Fruit fly (Drosophila melanogaster) whole organism, prepupa: ENCODE measurements around the gene CG6678.

Experiments
- Blimp-1 ChIP-seq: fragments of 200-800 bp; sonication (Bioruptor generic); optimal IDR thresholded peaks from 3 replicates; lab custom pipeline; 2017; ENCODE audit warnings: missing biosample characterization, missing genetic modification characterization, mild to moderate bottlenecking, moderate library complexity, missing genetic modification reagents
- CG10631 ChIP-seq: fragments of 200-800 bp; sonication (Bioruptor generic); optimal IDR thresholded peaks from 2 replicates; lab custom pipeline; 2016; ENCODE audit warnings: missing biosample characterization, missing genetic modification characterization
- CG10669 ChIP-seq: fragments of 200-800 bp; sonication (Bioruptor generic); optimal IDR thresholded peaks from 3 replicates; lab custom pipeline; 2018; ENCODE audit warnings: missing biosample characterization, mild to moderate bottlenecking, missing genetic modification characterization, moderate library complexity
- CG11294 ChIP-seq: fragments of 200-800 bp; sonication (Bioruptor generic); IDR thresholded peaks from 2 replicates; pipeline ENCODE4 v1.3.6; 2022; ENCODE audit warnings: missing biosample characterization, missing genetic modification characterization
- CG15336 ChIP-seq: fragments of 200-800 bp; sonication (Bioruptor generic); IDR thresholded peaks from 2 replicates; pipeline ENCODE4 v1.3.6; 2022; ENCODE audit warnings: missing biosample characterization, missing genetic modification characterization
- CG16779 ChIP-seq: fragments of 200-800 bp; sonication (Bioruptor generic); optimal IDR thresholded peaks from 3 replicates; lab custom pipeline; 2017; ENCODE audit warnings: missing biosample characterization, mild to moderate bottlenecking, missing genetic modification characterization
- CG3032 ChIP-seq: fragments of 200-800 bp; optimal IDR thresholded peaks from 2 replicates; lab custom pipeline; 2019; ENCODE audit warnings: missing biosample characterization, mild to moderate bottlenecking, missing genetic modification characterization, moderate library complexity
- CG31627 ChIP-seq: fragments of 200-800 bp; sonication (Bioruptor generic); optimal IDR thresholded peaks from 3 replicates; lab custom pipeline; 2016; ENCODE audit warnings: missing biosample characterization, missing genetic modification characterization
- CG32006 ChIP-seq: fragments of 200-800 bp; sonication (Bioruptor generic); optimal IDR thresholded peaks from 3 replicates; lab custom pipeline; 2017; ENCODE audit warnings: missing biosample characterization, mild to moderate bottlenecking, missing genetic modification characterization
- CG34406 ChIP-seq: fragments of 200-800 bp; sonication (Bioruptor generic); optimal IDR thresholded peaks from 3 replicates; lab custom pipeline; 2016; ENCODE audit warnings: missing biosample characterization, missing genetic modification characterization
- CG3919 ChIP-seq: fragments of 200-800 bp; sonication (Bioruptor generic); optimal IDR thresholded peaks from 3 replicates; lab custom pipeline; 2016; ENCODE audit warnings: missing biosample characterization, missing genetic modification characterization
- CG4318 ChIP-seq: fragments of 200-800 bp; sonication (Bioruptor generic); optimal IDR thresholded peaks from 3 replicates; lab custom pipeline; 2017; ENCODE audit warnings: missing biosample characterization, mild to moderate bottlenecking, missing genetic modification characterization
- CG6163 ChIP-seq: fragments of 200-800 bp; sonication (Bioruptor generic); IDR thresholded peaks from 3 replicates; pipeline ENCODE4 v1.3.6; 2022; ENCODE audit warnings: missing biosample characterization, missing genetic modification characterization
- CG6276 ChIP-seq: fragments of 200-800 bp; sonication (Bioruptor generic); optimal IDR thresholded peaks from 2 replicates; lab custom pipeline; 2017; ENCODE audit warnings: missing biosample characterization, mild to moderate bottlenecking, missing genetic modification characterization
- CG6792 ChIP-seq: fragments of 200-800 bp; sonication (Bioruptor generic); optimal IDR thresholded peaks from 3 replicates; lab custom pipeline; 2016; ENCODE audit warnings: missing biosample characterization, missing genetic modification characterization
- CG6808 ChIP-seq: fragments of 200-800 bp; sonication (Bioruptor generic); optimal IDR thresholded peaks from 3 replicates; lab custom pipeline; 2017; ENCODE audit warnings: missing biosample characterization, missing genetic modification characterization, mild to moderate bottlenecking, moderate library complexity, missing genetic modification reagents
- CG7368 ChIP-seq: fragments of 200-800 bp; sonication (Bioruptor generic); optimal IDR thresholded peaks from 3 replicates; lab custom pipeline; 2016; ENCODE audit warnings: missing biosample characterization, missing genetic modification characterization
- CG8319 ChIP-seq: fragments of 200-800 bp; sonication (Bioruptor generic); optimal IDR thresholded peaks from 3 replicates; lab custom pipeline; 2016; ENCODE audit warnings: missing biosample characterization, missing genetic modification characterization
- CG8632 ChIP-seq: fragments of 200-800 bp; sonication (Bioruptor generic); optimal IDR thresholded peaks from 3 replicates; lab custom pipeline; 2016; ENCODE audit warnings: missing biosample characterization, missing genetic modification characterization
- CG9139 ChIP-seq: fragments of 200-800 bp; sonication (Bioruptor generic); optimal IDR thresholded peaks from 3 replicates; lab custom pipeline; 2017; ENCODE audit warnings: missing biosample characterization, mild to moderate bottlenecking, missing genetic modification characterization
- Eip78C ChIP-seq: fragments of 200-800 bp; sonication (Bioruptor generic); peaks from one replicate; lab custom pipeline; 2016; ENCODE audit warnings: missing biosample characterization, missing genetic modification characterization
- Eip93F ChIP-seq: fragments of 200-800 bp; sonication (Bioruptor generic); optimal IDR thresholded peaks from 2 replicates; lab custom pipeline; 2016; ENCODE audit warnings: missing biosample characterization, mild to moderate bottlenecking, missing genetic modification characterization
- Ets21C ChIP-seq: fragments of 200-800 bp; sonication (Bioruptor generic); optimal IDR thresholded peaks from 3 replicates; lab custom pipeline; 2016; ENCODE audit warnings: missing biosample characterization, missing genetic modification characterization
- Gug ChIP-seq: fragments of 200-800 bp; sonication (Bioruptor generic); IDR thresholded peaks from 2 replicates; pipeline ENCODE4 v1.3.6; 2022; ENCODE audit warnings: missing biosample characterization, missing genetic modification characterization
- Hr38 ChIP-seq: sonication (Bioruptor generic); optimal IDR thresholded peaks from 2 replicates; lab custom pipeline; 2016; ENCODE audit warnings: missing biosample characterization, missing genetic modification characterization
- Hr39 ChIP-seq: fragments of 200-800 bp; sonication (Bioruptor generic); optimal IDR thresholded peaks from 2 replicates; lab custom pipeline; 2016; ENCODE audit warnings: missing biosample characterization, missing genetic modification characterization
- Hr4 ChIP-seq: fragments of 200-800 bp; sonication (Bioruptor generic); optimal IDR thresholded peaks from 3 replicates; lab custom pipeline; 2016; ENCODE audit warnings: missing biosample characterization, missing genetic modification characterization
- Lpt ChIP-seq: fragments of 200-800 bp; sonication (Bioruptor generic); optimal IDR thresholded peaks from 3 replicates; lab custom pipeline; 2016; ENCODE audit warnings: missing biosample characterization, missing genetic modification characterization
- Met ChIP-seq: fragments of 200-800 bp; sonication (Bioruptor generic); optimal IDR thresholded peaks from 3 replicates; lab custom pipeline; 2016; ENCODE audit warnings: missing biosample characterization, missing genetic modification characterization
- Smox ChIP-seq: fragments of 200-800 bp; sonication (Bioruptor generic); optimal IDR thresholded peaks from 3 replicates; lab custom pipeline; 2016; ENCODE audit warnings: missing biosample characterization, missing genetic modification characterization
- Sox102F ChIP-seq: fragments of 200-800 bp; sonication (Bioruptor generic); optimal IDR thresholded peaks from 2 replicates; lab custom pipeline; 2016; ENCODE audit warnings: missing biosample characterization, mild to moderate bottlenecking, missing genetic modification characterization
- Sox14 ChIP-seq: fragments of 200-800 bp; sonication (Bioruptor generic); optimal IDR thresholded peaks from 3 replicates; lab custom pipeline; 2016; ENCODE audit warnings: missing biosample characterization, missing genetic modification characterization
- Sox15 ChIP-seq: fragments of 200-800 bp; sonication (Bioruptor generic); optimal IDR thresholded peaks from 3 replicates; lab custom pipeline; 2016; ENCODE audit warnings: missing biosample characterization, missing genetic modification characterization
- achi ChIP-seq: fragments of 200-800 bp; sonication (Bioruptor generic); optimal IDR thresholded peaks from 3 replicates; lab custom pipeline; 2016; ENCODE audit warnings: missing biosample characterization, missing genetic modification characterization
- acj6 ChIP-seq: fragments of 200-800 bp; sonication (Bioruptor generic); optimal IDR thresholded peaks from 3 replicates; lab custom pipeline; 2016; ENCODE audit warnings: missing biosample characterization, missing genetic modification characterization
- cyc ChIP-seq: fragments of 200-800 bp; sonication (Bioruptor generic); optimal IDR thresholded peaks from 3 replicates; lab custom pipeline; 2016; ENCODE audit warnings: missing biosample characterization, missing genetic modification characterization
- dac ChIP-seq: fragments of 200-800 bp; sonication (Bioruptor generic); optimal IDR thresholded peaks from 2 replicates; lab custom pipeline; 2017; ENCODE audit warnings: missing biosample characterization, mild to moderate bottlenecking, missing genetic modification characterization
- eg ChIP-seq: fragments of 200-800 bp; sonication (Bioruptor generic); IDR thresholded peaks from 3 replicates; pipeline ENCODE4 v1.3.6; 2022; ENCODE audit warnings: missing biosample characterization, missing genetic modification characterization
- esn ChIP-seq: fragments of 200-800 bp; sonication (Bioruptor generic); optimal IDR thresholded peaks from 2 replicates; lab custom pipeline; 2016; ENCODE audit warnings: missing biosample characterization, mild to moderate bottlenecking, missing genetic modification characterization, moderate library complexity
- fd59A ChIP-seq: fragments of 200-800 bp; sonication (Bioruptor generic); optimal IDR thresholded peaks from 2 replicates; lab custom pipeline; 2017; ENCODE audit warnings: missing biosample characterization, mild to moderate bottlenecking, missing genetic modification characterization, missing genetic modification reagents
- fkh ChIP-seq: fragments of 200-800 bp; sonication (Bioruptor generic); optimal IDR thresholded peaks from 3 replicates; lab custom pipeline; 2017; ENCODE audit warnings: missing biosample characterization, mild to moderate bottlenecking, missing genetic modification characterization, moderate library complexity
- lz ChIP-seq: fragments of 200-800 bp; sonication (Bioruptor generic); optimal IDR thresholded peaks from 3 replicates; lab custom pipeline; 2016; ENCODE audit warnings: missing biosample characterization, missing genetic modification characterization
- net ChIP-seq: fragments of 200-800 bp; sonication (Bioruptor generic); optimal IDR thresholded peaks from 3 replicates; lab custom pipeline; 2016; ENCODE audit warnings: missing biosample characterization, missing genetic modification characterization
- pdm3 ChIP-seq: fragments of 200-800 bp; sonication (Bioruptor generic); optimal IDR thresholded peaks from 3 replicates; lab custom pipeline; 2016; ENCODE audit warnings: missing biosample characterization, missing genetic modification characterization
- salr ChIP-seq, 2 experiments: fragments of 200-800 bp; sonication (Bioruptor generic); optimal IDR thresholded peaks; 3 replicates each; lab custom pipeline; 2016 to 2018; ENCODE audit warnings: missing biosample characterization in 2 of 2, missing genetic modification characterization in 2 of 2, mild to moderate bottlenecking in 1 of 2
- spab ChIP-seq: fragments of 200-800 bp; sonication (Bioruptor generic); optimal IDR thresholded peaks from 2 replicates; lab custom pipeline; 2017; ENCODE audit warnings: missing biosample characterization, mild to moderate bottlenecking, missing genetic modification characterization, missing genetic modification reagents
- ss ChIP-seq, 2 experiments: fragments of 200-800 bp; sonication (Bioruptor generic); optimal IDR thresholded peaks; 2 replicates in 1 of 2; 3 replicates in 1 of 2; lab custom pipeline; 2017 to 2018; ENCODE audit warnings: mild to moderate bottlenecking in 2 of 2, missing biosample characterization in 2 of 2, missing genetic modification characterization in 2 of 2, moderate library complexity in 1 of 2
- topi ChIP-seq: fragments of 200-800 bp; sonication (Bioruptor generic); optimal IDR thresholded peaks from 3 replicates; lab custom pipeline; 2016; ENCODE audit warnings: missing biosample characterization, missing genetic modification characterization
- vri ChIP-seq: fragments of 200-800 bp; sonication (Bioruptor generic); optimal IDR thresholded peaks from 3 replicates; lab custom pipeline; 2016; ENCODE audit warnings: missing biosample characterization, mild to moderate bottlenecking, missing genetic modification characterization

CG6678 gene

dm6 chr3R:21838505-21838956 is 48.3 kb upstream of the CG6678 start (continued):
- peak; percentile 72 for TF ChIP-seq CG6276 (GFP tag; lab: Kevin White, UChicago)
- peak; percentile 99 for TF ChIP-seq Eip78C (GFP tag; lab: Kevin White, UChicago)
- peak; percentile 74 for TF ChIP-seq CG15336 (GFP tag; lab: Robert Waterston, UW)
- peak; percentile 82 for TF ChIP-seq CG10669
- TF ChIP-seq Sox15: peak; percentile 86
- peak; percentile 73; the same call in 2 of the 3 replicates for TF ChIP-seq eg (GFP tag; lab: Robert Waterston, UW)
- TF ChIP-seq ss (GFP tag; optimal IDR thresholded peaks at IDR 0.05; lab: Kevin White, UChicago): peak; percentile 79 to 93
- TF ChIP-seq acj6 (GFP tag; lab: Kevin White, UChicago): peak; percentile 87
- TF ChIP-seq, all 60 proteins: peak for 56

- TF ChIP-seq Hr39 (GFP tag; lab: Kevin White, UChicago) (no peak), Sox14 (no peak), Smox (GFP tag; lab: Kevin White, UChicago) (peak; percentile 41), CG4318 (peak; percentile 50), Ets21C (no peak), CG8319 (GFP tag; lab: Kevin White, UChicago) (peak; percentile 16), fkh (GFP tag; lab: Kevin White, UChicago) (no peak), dac (no peak), achi (GFP tag; lab: Kevin White, UChicago) (peak; percentile 82), Sox102F (GFP tag; lab: Kevin White, UChicago) (no peak), CG6808 (GFP tag; lab: Kevin White, UChicago) (peak; percentile 79), topi (GFP tag; lab: Kevin White, UChicago) (peak; percentile 45), pdm3 (GFP tag; lab: Kevin White, UChicago) (peak; percentile 35), CG7368 (GFP tag; lab: Kevin White, UChicago) (peak; percentile 19), vri (GFP tag; lab: Kevin White, UChicago) (no peak), CG32006 (GFP tag; lab: Kevin White, UChicago) (peak; percentile 79), CG6792 (peak; percentile 12), CG8632 (GFP tag; lab: Kevin White, UChicago) (peak; percentile 87), esn (GFP tag; lab: Kevin White, UChicago) (peak; percentile 64), fd59A (peak; percentile 17), CG6163 (GFP tag; lab: Robert Waterston, UW) (no peak; the same call in 2 of the 3 replicates), Hr4 (GFP tag; lab: Kevin White, UChicago) (peak; percentile 21), Blimp-1 (peak; percentile 12), CG11294 (GFP tag; lab: Robert Waterston, UW) (no peak), CG6276 (GFP tag; lab: Kevin White, UChicago) (peak; percentile 88), eg (GFP tag; lab: Robert Waterston, UW) (0 out of 3 replicates have a peak, but pooled peaks have one; percentile 50), CG3032 (tag; lab: Kevin White, UChicago) (peak; percentile 91), CG9139 (peak; percentile 69), Lpt (peak; percentile 26), CG10631 (GFP tag; lab: Kevin White, UChicago) (peak; percentile 80), CG10669 (peak; percentile 74), Eip93F (GFP tag; lab: Kevin White, UChicago) (no peak), salr (GFP tag; optimal IDR thresholded peaks at IDR 0.05; lab: Kevin White, UChicago) (peak; percentile 42 to 78), CG34406 (GFP tag; lab: Kevin White, UChicago) (peak; percentile 86), Sox15 (no peak), Hr38 (GFP tag; lab: Kevin White, UChicago) (no peak), CG3919 (peak; percentile 68), acj6 (GFP tag; lab: Kevin White, UChicago) (peak; percentile 72), spab (GFP tag; lab: Kevin White, UChicago) (peak; percentile 77), Met (GFP tag; lab: Kevin White, UChicago) (peak; percentile 24), Gug (GFP tag; lab: Robert Waterston, UW) (no peak), cyc (GFP tag; lab: Kevin White, UChicago) (no peak), CG16779 (peak; percentile 35), CG31627 (peak; percentile 23), lz (GFP tag; lab: Kevin White, UChicago) (no peak), net (peak; percentile 60)
Observed at dm6 chr3R:21839636-21840035, 47.2 kb upstream of the CG6678 start.
